Fruit fly (Drosophila melanogaster) whole organism, embryonic: ENCODE measurements around the gene CG44005.

ENCODE experiments used
- CG10209 ChIP-seq: fragments of 200-800 bp; sonication (Bioruptor generic); optimal IDR thresholded peaks from 3 replicates; lab custom pipeline; 2017; ENCODE audit warnings: missing biosample characterization, mild to moderate bottlenecking, missing genetic modification characterization, missing genetic modification reagents
- CG10431 ChIP-seq: fragments of 200-800 bp; sonication (Bioruptor generic); optimal IDR thresholded peaks from 3 replicates; lab custom pipeline; 2018; ENCODE audit warnings: missing biosample characterization, mild to moderate bottlenecking, missing genetic modification characterization
- CG11695 ChIP-seq: fragments of 200-800 bp; sonication (Bioruptor generic); IDR thresholded peaks from 3 replicates; pipeline ENCODE4 v1.3.6; 2022; ENCODE audit warnings: missing biosample characterization, missing genetic modification characterization
- CG16863 ChIP-seq: fragments of 200-800 bp; sonication (Bioruptor generic); optimal IDR thresholded peaks from 3 replicates; lab custom pipeline; 2016; ENCODE audit warnings: missing biosample characterization, missing genetic modification characterization
- CG17802 ChIP-seq: fragments of 200-800 bp; sonication (Bioruptor generic); optimal IDR thresholded peaks from 2 replicates; lab custom pipeline; 2018; ENCODE audit warnings: missing biosample characterization, mild to moderate bottlenecking, missing genetic modification characterization, moderate library complexity
- CG2202 ChIP-seq: fragments of 200-800 bp; sonication (Bioruptor generic); optimal IDR thresholded peaks from 2 replicates; lab custom pipeline; 2018; ENCODE audit warnings: missing biosample characterization, mild to moderate bottlenecking, missing genetic modification characterization
- CG2678 ChIP-seq: fragments of 200-800 bp; sonication (Bioruptor generic); optimal IDR thresholded peaks from 3 replicates; lab custom pipeline; 2019; ENCODE audit warnings: missing biosample characterization, mild to moderate bottlenecking, missing genetic modification characterization, moderate library complexity
- CG31388 ChIP-seq: fragments of 200-800 bp; sonication (Bioruptor generic); optimal IDR thresholded peaks from 2 replicates; lab custom pipeline; 2016; ENCODE audit warnings: missing biosample characterization, missing genetic modification characterization
- CG31441 ChIP-seq: fragments of 200-800 bp; sonication (Bioruptor generic); IDR thresholded peaks from 2 replicates; pipeline ENCODE4 v1.3.6; 2022; ENCODE audit warnings: missing biosample characterization, missing genetic modification characterization
- CG3726 ChIP-seq: fragments of 200-800 bp; sonication (Bioruptor generic); IDR thresholded peaks from 3 replicates; pipeline ENCODE4, ENCODE4 v1.3.6; 2022; ENCODE audit warnings: missing biosample characterization, missing genetic modification characterization
- CG7372 ChIP-seq: fragments of 200-800 bp; sonication (Bioruptor generic); IDR thresholded peaks from 2 replicates; pipeline ENCODE4 v1.3.6; 2022; ENCODE audit warnings: missing biosample characterization, missing genetic modification characterization
- CG7745 ChIP-seq: fragments of 200-800 bp; sonication (Bioruptor generic); optimal IDR thresholded peaks from 2 replicates; lab custom pipeline; 2018; ENCODE audit warnings: missing biosample characterization, mild to moderate bottlenecking, missing genetic modification characterization, moderate library complexity
- CG7839 ChIP-seq: fragments of 200-800 bp; sonication (Bioruptor generic); optimal IDR thresholded peaks from 3 replicates; lab custom pipeline; 2018; ENCODE audit warnings: missing biosample characterization, mild to moderate bottlenecking, missing genetic modification characterization, moderate library complexity
- CG8765 ChIP-seq: fragments of 200-800 bp; sonication (Bioruptor generic); IDR thresholded peaks from 2 replicates; pipeline ENCODE4 v1.3.6; 2022; ENCODE audit warnings: missing biosample characterization, missing genetic modification characterization
- CG9727 ChIP-seq: fragments of 200-800 bp; sonication (Bioruptor generic); optimal IDR thresholded peaks from 3 replicates; lab custom pipeline; 2017; ENCODE audit warnings: missing biosample characterization, mild to moderate bottlenecking, missing genetic modification characterization
- CkIIα-i1 ChIP-seq: fragments of 200-800 bp; sonication (Bioruptor generic); IDR thresholded peaks from 2 replicates; pipeline ENCODE4 v1.3.6; 2022; ENCODE audit warnings: missing biosample characterization, missing genetic modification characterization
- Dip2 ChIP-seq: fragments of 200-800 bp; sonication (Bioruptor generic); IDR thresholded peaks from 2 replicates; pipeline ENCODE4 v1.3.6; 2022; ENCODE audit warnings: missing biosample characterization, missing genetic modification characterization
- Doc2 ChIP-seq: fragments of 200-800 bp; sonication (Bioruptor generic); IDR thresholded peaks from 2 replicates; pipeline ENCODE4 v1.3.6; 2022; ENCODE audit warnings: missing biosample characterization, missing genetic modification characterization
- Doc3 ChIP-seq: fragments of 200-800 bp; sonication (Bioruptor generic); IDR thresholded peaks from 3 replicates; pipeline ENCODE4 v1.3.6; 2022; ENCODE audit warnings: missing biosample characterization, missing genetic modification characterization; ENCODE audit not compliant: partially characterized antibody
- Elba2 ChIP-seq: fragments of 200-800 bp; sonication (Bioruptor generic); optimal IDR thresholded peaks from 3 replicates; lab custom pipeline; 2016; ENCODE audit warnings: missing biosample characterization, missing genetic modification characterization
- GATAe ChIP-seq: fragments of 200-800 bp; sonication (Bioruptor generic); conservative IDR thresholded peaks from 2 replicates; pipeline ENCODE4 v1.3.6; 2022; ENCODE audit warnings: missing biosample characterization, missing genetic modification characterization
- Gug ChIP-seq: fragments of 200-800 bp; sonication (Bioruptor generic); IDR thresholded peaks from 4 replicates; pipeline ENCODE4 v1.3.6; 2022; ENCODE audit warnings: missing biosample characterization, missing genetic modification characterization
- H2.0 ChIP-seq: fragments of 200-800 bp; sonication (Bioruptor generic); IDR thresholded peaks from 2 replicates; pipeline ENCODE4 v1.3.6; 2022; ENCODE audit warnings: missing biosample characterization, missing genetic modification characterization
- HHEX ChIP-seq: fragments of 200-800 bp; sonication (Bioruptor generic); optimal IDR thresholded peaks from 3 replicates; lab custom pipeline; 2017; ENCODE audit warnings: missing biosample characterization, mild to moderate bottlenecking, missing genetic modification characterization, missing genetic modification reagents
- MBD-R2 ChIP-seq: fragments of 200-800 bp; sonication (Bioruptor generic); IDR thresholded peaks from 2 replicates; pipeline ENCODE4 v1.3.6; 2022; ENCODE audit warnings: missing biosample characterization, missing genetic modification characterization
- Med ChIP-seq: fragments of 200-800 bp; sonication (Bioruptor generic); peaks from one replicate; lab custom pipeline; 2016; ENCODE audit warnings: missing biosample characterization, missing genetic modification characterization, mild to moderate bottlenecking, inconsistent platforms, moderate library complexity
- Rfx ChIP-seq: fragments of 200-800 bp; sonication (Bioruptor generic); IDR thresholded peaks from 2 replicates; pipeline ENCODE4 v1.3.6; 2022; ENCODE audit warnings: missing biosample characterization, missing genetic modification characterization
- Sox100B ChIP-seq: fragments of 200-800 bp; sonication (Bioruptor generic); optimal IDR thresholded peaks from 3 replicates; lab custom pipeline; 2018; ENCODE audit warnings: missing biosample characterization, mild to moderate bottlenecking, missing genetic modification characterization
- ac ChIP-seq: fragments of 200-800 bp; sonication (Bioruptor generic); optimal IDR thresholded peaks from 3 replicates; lab custom pipeline; 2017; ENCODE audit warnings: missing biosample characterization, mild to moderate bottlenecking, missing genetic modification characterization
- ap ChIP-seq: fragments of 200-800 bp; sonication (Bioruptor generic); IDR thresholded peaks from 2 replicates; pipeline ENCODE4 v1.3.6; 2022; ENCODE audit warnings: missing biosample characterization, missing genetic modification characterization
- ato ChIP-seq: fragments of 200-800 bp; sonication (Bioruptor generic); IDR thresholded peaks from 2 replicates; pipeline ENCODE4 v1.3.6; 2022; ENCODE audit warnings: missing biosample characterization, missing genetic modification characterization; ENCODE audit not compliant: partially characterized antibody
- bbx ChIP-seq: fragments of 200-800 bp; sonication (Bioruptor generic); IDR thresholded peaks from 2 replicates; pipeline ENCODE4 v1.3.6; 2022; ENCODE audit warnings: missing biosample characterization, missing genetic modification characterization; ENCODE audit not compliant: partially characterized antibody
- cad ChIP-seq: fragments of >200 bp; optimal IDR thresholded peaks from 2 replicates; lab custom pipeline; 2017; ENCODE audit warnings: missing biosample characterization, missing genetic modification characterization
- croc ChIP-seq: fragments of 200-800 bp; sonication (Bioruptor generic); conservative IDR thresholded peaks from 3 replicates; pipeline ENCODE4 v1.3.6; 2022; ENCODE audit warnings: missing biosample characterization, missing genetic modification characterization
- cwo ChIP-seq: fragments of 200-800 bp; sonication (Bioruptor generic); optimal IDR thresholded peaks from 3 replicates; lab custom pipeline; 2017; ENCODE audit warnings: missing biosample characterization, missing genetic modification characterization, mild to moderate bottlenecking, moderate library complexity, missing genetic modification reagents
- dysf ChIP-seq: fragments of 200-800 bp; sonication (Bioruptor generic); IDR thresholded peaks from 3 replicates; pipeline ENCODE4 v1.3.6; 2022; ENCODE audit warnings: missing biosample characterization, missing genetic modification characterization
- hb ChIP-seq: fragments of 200-800 bp; sonication (Bioruptor generic); IDR thresholded peaks from 3 replicates; pipeline ENCODE4 v1.3.6; 2022; ENCODE audit warnings: missing biosample characterization, missing genetic modification characterization; ENCODE audit not compliant: partially characterized antibody
- jing ChIP-seq: fragments of 200-800 bp; sonication (Bioruptor generic); optimal IDR thresholded peaks from 2 replicates; lab custom pipeline; 2018; ENCODE audit warnings: missing biosample characterization, mild to moderate bottlenecking, missing genetic modification characterization
- prd ChIP-seq, 3 experiments: fragments of >200 bp in 2 of 3; fragments of 200-800 bp in 1 of 3; sonication (Bioruptor generic) in 1 of 3; optimal IDR thresholded peaks in 2 of 3; IDR thresholded peaks in 1 of 3; 2 replicates in 2 of 3; 3 replicates in 1 of 3; pipeline versions ENCODE4 v1.3.6 to Lab custom; 2017 to 2022; ENCODE audit warnings: missing biosample characterization in 1 of 3, missing genetic modification characterization in 1 of 3
- ranshi ChIP-seq: fragments of 200-800 bp; sonication (Bioruptor generic); IDR thresholded peaks from 2 replicates; pipeline ENCODE4 v1.3.6; 2022; ENCODE audit warnings: missing biosample characterization, missing genetic modification characterization
- shn ChIP-seq: fragments of 200-800 bp; sonication (Bioruptor generic); optimal IDR thresholded peaks from 3 replicates; lab custom pipeline; 2016; ENCODE audit warnings: missing biosample characterization, missing genetic modification characterization
- slou ChIP-seq: fragments of 200-800 bp; sonication (Bioruptor generic); optimal IDR thresholded peaks from 3 replicates; lab custom pipeline; 2016; ENCODE audit warnings: missing biosample characterization, missing genetic modification characterization
- sob ChIP-seq: fragments of 200-800 bp; sonication (Bioruptor generic); IDR thresholded peaks from 2 replicates; pipeline ENCODE4 v1.3.6; 2022; ENCODE audit warnings: missing biosample characterization, missing genetic modification characterization
- stwl ChIP-seq: fragments of 200-800 bp; sonication (Bioruptor generic); optimal IDR thresholded peaks from 3 replicates; lab custom pipeline; 2018; ENCODE audit warnings: missing biosample characterization, mild to moderate bottlenecking, missing genetic modification characterization, moderate library complexity
- trem ChIP-seq: fragments of 200-800 bp; optimal IDR thresholded peaks from 3 replicates; lab custom pipeline; 2019; ENCODE audit warnings: missing biosample characterization, mild to moderate bottlenecking, missing genetic modification characterization, moderate library complexity
- usp ChIP-seq: fragments of >200 bp; optimal IDR thresholded peaks from 2 replicates; lab custom pipeline; 2017; ENCODE audit warnings: missing biosample characterization, missing genetic modification characterization
- vvl ChIP-seq: fragments of 200-800 bp; sonication (Bioruptor generic); IDR thresholded peaks from 2 replicates; pipeline ENCODE4 v1.3.6; 2022; ENCODE audit warnings: missing biosample characterization, missing genetic modification characterization
- zen2 ChIP-seq: fragments of 200-800 bp; sonication (Bioruptor generic); IDR thresholded peaks from 3 replicates; pipeline ENCODE4 v1.3.6; 2022; ENCODE audit warnings: missing biosample characterization, missing genetic modification characterization; ENCODE audit not compliant: partially characterized antibody

CG44005 gene

DNA sequence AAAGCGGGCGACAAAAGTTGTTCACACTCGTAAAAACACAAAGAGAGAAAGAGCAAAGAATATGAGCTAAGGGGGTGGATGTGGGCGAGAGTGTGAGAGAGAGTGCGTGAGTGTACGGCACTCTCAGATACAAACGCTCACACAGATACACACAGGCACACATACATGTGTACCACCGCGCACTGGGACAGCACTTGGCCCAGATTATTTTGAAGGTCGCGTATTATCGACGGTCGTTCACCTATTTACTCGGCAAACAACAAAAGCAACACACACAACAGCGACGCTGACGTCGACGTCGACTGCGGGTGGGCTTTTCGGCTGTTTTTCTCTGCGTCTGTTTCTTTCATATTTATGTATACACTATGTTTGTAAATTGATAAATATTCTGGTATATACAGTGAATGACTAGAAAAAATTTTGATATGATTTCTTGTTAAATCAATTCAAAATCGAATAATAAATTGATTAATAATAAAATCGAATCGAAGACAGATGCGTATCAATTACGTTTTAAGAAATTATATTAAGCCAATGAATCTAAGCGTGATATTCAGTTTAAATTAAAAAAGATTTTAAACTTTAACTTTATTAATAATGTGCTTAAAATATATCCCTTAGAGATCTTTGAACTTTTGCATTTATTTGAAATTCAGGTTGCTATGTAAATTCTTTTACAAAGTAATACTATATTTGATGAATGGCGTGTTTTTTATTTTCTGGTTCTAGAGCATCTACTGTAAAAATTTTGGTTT is 42.2 kb downstream of the CG44005 start (continued):
- TF ChIP-seq usp (GFP tag; lab: Kevin White, UChicago) = no peak
- TF ChIP-seq ranshi (GFP tag; lab: Robert Waterston, UW) = peak; percentile 43; the same call in 1 of the 2 replicates
- no peak for TF ChIP-seq hb (GFP tag; lab: Robert Waterston, UW)
- TF ChIP-seq Elba2 (GFP tag; lab: Kevin White, UChicago) = no peak
- TF ChIP-seq Dip2 = no peak
- peak; percentile 98 for TF ChIP-seq Med
- peak; percentile 10; the same call in 1 of the 2 replicates for TF ChIP-seq bbx (GFP tag; lab: Robert Waterston, UW)
- TF ChIP-seq GATAe (GFP tag; lab: Robert Waterston, UW) = peak; percentile 82
- peak; percentile 65 for TF ChIP-seq CG7839 (tag; lab: Kevin White, UChicago)
- TF ChIP-seq CG31388 = no peak
- TF ChIP-seq stwl = peak; percentile 34
- TF ChIP-seq CG10431 = peak; percentile 78
- TF ChIP-seq CG9727 (GFP tag; lab: Kevin White, UChicago) = peak; percentile 74
- peak; percentile 79 for TF ChIP-seq cwo (GFP tag; lab: Kevin White, UChicago)
- TF ChIP-seq zen2 (GFP tag; lab: Robert Waterston, UW) = no peak; the same call in 2 of the 3 replicates
- peak; percentile 66; the same call in 1 of the 2 replicates for TF ChIP-seq sob (GFP tag; lab: Robert Waterston, UW)
- peak; percentile 57 for TF ChIP-seq shn (GFP tag; lab: Kevin White, UChicago)
- peak; percentile 17; the same call in 1 of the 2 replicates for TF ChIP-seq MBD-R2
- peak; percentile 52 for TF ChIP-seq H2.0 (GFP tag; lab: Robert Waterston, UW)
- TF ChIP-seq croc (GFP tag; lab: Robert Waterston, UW) = no peak
- TF ChIP-seq trem = peak; percentile 19
- peak; percentile 26; the same call in 1 of the 3 replicates for TF ChIP-seq dysf (GFP tag; lab: Robert Waterston, UW)
- TF ChIP-seq CG3726 (GFP tag; lab: Robert Waterston, UW) = no peak; the same call in 2 of the 3 replicates
- no peak for TF ChIP-seq CG8765 (GFP tag; lab: Robert Waterston, UW)
- TF ChIP-seq CG11695 (GFP tag; lab: Robert Waterston, UW) = peak; percentile 52; the same call in 2 of the 3 replicates
- TF ChIP-seq CG17802 = peak; percentile 17
- TF ChIP-seq CG7372 (GFP tag; lab: Robert Waterston, UW) = no peak
- no peak for TF ChIP-seq cad (GFP tag; lab: Kevin White, UChicago)
- no peak; the same call in 1 of the 2 replicates for TF ChIP-seq ap (GFP tag; lab: Robert Waterston, UW)
- peak; percentile 74 for TF ChIP-seq ac
- TF ChIP-seq HHEX = peak; percentile 84
- peak; percentile 76 for TF ChIP-seq CG2678
- TF ChIP-seq vvl (GFP tag; lab: Robert Waterston, UW) = peak; percentile 81
- TF ChIP-seq Rfx (GFP tag; lab: Robert Waterston, UW) = peak; percentile 69
- TF ChIP-seq slou = peak; percentile 46
- TF ChIP-seq CG7745 (tag; lab: Kevin White, UChicago) = peak; percentile 79
- no peak for TF ChIP-seq CkIIα-i1 (GFP tag; lab: Robert Waterston, UW)
- peak; percentile 47 for TF ChIP-seq CG31441 (GFP tag; lab: Robert Waterston, UW)
- peak; percentile 88 for TF ChIP-seq CG2202 (tag; lab: Kevin White, UChicago)
- no peak for TF ChIP-seq Doc3 (GFP tag; lab: Robert Waterston, UW)
- no peak; the same call in 3 of the 4 replicates for TF ChIP-seq Gug (GFP tag; lab: Robert Waterston, UW)
- peak; percentile 86 for TF ChIP-seq CG10209
- TF ChIP-seq Doc2 = no peak
- peak; percentile 66 for TF ChIP-seq Sox100B (GFP tag; lab: Kevin White, UChicago)
- TF ChIP-seq prd (optimal IDR thresholded peaks at IDR 0.05; lab: Kevin White, UChicago) = no peak
- peak; percentile 42; the same call in 1 of the 3 replicates for TF ChIP-seq prd (GFP tag; IDR thresholded peaks at IDR 0.05; lab: Robert Waterston, UW)
- no peak for TF ChIP-seq jing (GFP tag; lab: Kevin White, UChicago)
- no peak for TF ChIP-seq ato (GFP tag; lab: Robert Waterston, UW)
- peak; percentile 80 for TF ChIP-seq CG16863 (GFP tag; lab: Kevin White, UChicago)
